Worm (Caenorhabditis elegans) whole organism, L4 larva: ENCODE data around the gene F49F1.2.

Experiments
- T26A8.4 ChIP-seq: fragments of 200-800 bp; sonication (Bioruptor generic); IDR thresholded peaks from 2 replicates; pipeline ENCODE4 v1.3.6; 2022; ENCODE audit warnings: missing genetic modification characterization, missing compliant biosample characterization
- aha-1 ChIP-seq: fragments of 150-350 bp; peaks from one replicate; lab custom pipeline; 2014; ENCODE audit warnings: missing biosample characterization, missing genetic modification characterization
- arid-1 ChIP-seq: fragments of 200-800 bp; sonication (Bioruptor generic); conservative IDR thresholded peaks from 2 replicates; pipeline ENCODE4 v1.3.6; 2022; ENCODE audit warnings: missing genetic modification reagents, missing genetic modification characterization, missing compliant biosample characterization
- ceh-62 ChIP-seq: sonication (generic microtip); optimal IDR thresholded peaks from 2 replicates; lab custom pipeline; 2017; ENCODE audit warnings: missing biosample characterization, missing genetic modification characterization
- ces-1 ChIP-seq: fragments of 150-350 bp; sonication (generic microtip); optimal IDR thresholded peaks from 4 replicates; lab custom pipeline; 2014; ENCODE audit warnings: missing biosample characterization, missing genetic modification reagents, missing genetic modification characterization
- cey-2 ChIP-seq: sonication (generic microtip); optimal IDR thresholded peaks from 3 replicates; lab custom pipeline; 2017; ENCODE audit warnings: missing genetic modification characterization, mild to moderate bottlenecking, missing compliant biosample characterization, antibody characterized with exemption, borderline replicate concordance; ENCODE audit not compliant: insufficient read depth
- ctbp-1 ChIP-seq: fragments of 200-800 bp; sonication (Bioruptor generic); IDR thresholded peaks from 2 replicates; pipeline ENCODE4 v1.3.6; 2022; ENCODE audit warnings: missing genetic modification reagents, missing genetic modification characterization, missing compliant biosample characterization
- daf-12 ChIP-seq: fragments of 150-350 bp; optimal IDR thresholded peaks from 2 replicates; lab custom pipeline; 2014; ENCODE audit warnings: missing biosample characterization, missing genetic modification reagents, missing genetic modification characterization
- daf-16 ChIP-seq, 3 experiments: sonication (generic microtip); optimal IDR thresholded peaks; 2 replicates each; lab custom pipeline; 2016 to 2017; ENCODE audit warnings: missing genetic modification characterization in 3 of 3, missing genetic modification reagents in 3 of 3, mild to moderate bottlenecking in 2 of 3, missing compliant biosample characterization in 2 of 3, missing biosample characterization in 1 of 3, moderate library complexity in 1 of 3
- dmd-8 ChIP-seq: fragments of 200-800 bp; sonication (Bioruptor generic); IDR thresholded peaks from 2 replicates; pipeline ENCODE4 v1.3.6; 2022; ENCODE audit warnings: missing genetic modification characterization, missing compliant biosample characterization
- egl-27 ChIP-seq: sonication (generic microtip); optimal IDR thresholded peaks from 3 replicates; lab custom pipeline; 2017; ENCODE audit warnings: missing biosample characterization, missing genetic modification reagents, missing genetic modification characterization
- gei-8 ChIP-seq: fragments of 200-800 bp; sonication (Bioruptor generic); optimal IDR thresholded peaks from 2 replicates; lab custom pipeline; 2018; ENCODE audit warnings: mild to moderate bottlenecking, missing genetic modification characterization, missing compliant biosample characterization
- hif-1 ChIP-seq, 2 experiments: sonication (generic microtip); optimal IDR thresholded peaks; 2 replicates each; lab custom pipeline; 2016 to 2017; ENCODE audit warnings: missing compliant biosample characterization in 2 of 2, missing genetic modification characterization in 2 of 2, missing genetic modification reagents in 2 of 2, missing genotype in 2 of 2, mild to moderate bottlenecking in 1 of 2
- hlh-11 ChIP-seq: fragments of 200-800 bp; sonication (Bioruptor generic); optimal IDR thresholded peaks from 2 replicates; lab custom pipeline; 2018; ENCODE audit warnings: mild to moderate bottlenecking, missing genetic modification characterization, missing compliant biosample characterization
- hlh-30 ChIP-seq: sonication (generic microtip); optimal IDR thresholded peaks from 2 replicates; lab custom pipeline; 2017; ENCODE audit warnings: antibody characterized with exemption, mild to moderate bottlenecking, missing genetic modification characterization, missing compliant biosample characterization; ENCODE audit not compliant: insufficient read depth
- lin-1 ChIP-seq: fragments of 200-800 bp; sonication (Bioruptor generic); IDR thresholded peaks from 2 replicates; pipeline ENCODE4 v1.3.6; 2022; ENCODE audit warnings: missing genetic modification reagents, missing genetic modification characterization, missing compliant biosample characterization
- lin-15B ChIP-seq: fragments of 150-350 bp; sonication (generic microtip); optimal IDR thresholded peaks from 3 replicates; lab custom pipeline; 2014; ENCODE audit warnings: missing biosample characterization, missing genetic modification characterization
- lin-29 ChIP-seq: fragments of 200-800 bp; sonication (Bioruptor generic); IDR thresholded peaks from 2 replicates; pipeline ENCODE4 v1.3.6; 2022; ENCODE audit warnings: missing genetic modification reagents, missing genetic modification characterization, missing compliant biosample characterization
- madf-9 ChIP-seq: fragments of 200-800 bp; sonication (Bioruptor generic); conservative IDR thresholded peaks from 2 replicates; pipeline ENCODE4 v1.3.6; 2022; ENCODE audit warnings: missing genetic modification reagents, missing genetic modification characterization, missing compliant biosample characterization
- mdt-29 ChIP-seq: fragments of 200-800 bp; sonication (Bioruptor generic); IDR thresholded peaks from 2 replicates; pipeline ENCODE4 v1.3.6; 2022; ENCODE audit warnings: missing genetic modification reagents, missing genetic modification characterization, missing compliant biosample characterization
- mxl-2 ChIP-seq: fragments of 200-800 bp; sonication (Bioruptor generic); conservative IDR thresholded peaks from 2 replicates; pipeline ENCODE4 v1.3.6; 2022; ENCODE audit warnings: missing genetic modification reagents, missing genetic modification characterization, missing compliant biosample characterization
- nhr-111 ChIP-seq: fragments of 200-800 bp; sonication (Bioruptor generic); optimal IDR thresholded peaks from 2 replicates; lab custom pipeline; 2018; ENCODE audit warnings: mild to moderate bottlenecking, missing genetic modification characterization, missing compliant biosample characterization
- nhr-28 ChIP-seq: fragments of 150-350 bp; optimal IDR thresholded peaks from 2 replicates; lab custom pipeline; 2014; ENCODE audit warnings: missing biosample characterization, missing genetic modification characterization
- nhr-41 ChIP-seq: fragments of 200-800 bp; sonication (Bioruptor generic); IDR thresholded peaks from 2 replicates; pipeline ENCODE4 v1.3.6; 2022; ENCODE audit warnings: missing genetic modification reagents, missing genetic modification characterization, missing compliant biosample characterization
- pha-4 ChIP-seq, 2 experiments: fragments of 150-350 bp in 1 of 2; fragments of 200-800 bp in 1 of 2; sonication (Bioruptor generic) in 1 of 2; IDR thresholded peaks in 1 of 2; optimal IDR thresholded peaks in 1 of 2; 2 replicates each; pipeline versions ENCODE4 v1.3.6 to Lab custom; 2014 to 2022; ENCODE audit warnings: missing genetic modification characterization in 2 of 2, missing genetic modification reagents in 2 of 2, missing biosample characterization in 1 of 2, missing compliant biosample characterization in 1 of 2
- pqm-1 ChIP-seq: sonication (generic microtip); optimal IDR thresholded peaks from 2 replicates; lab custom pipeline; 2017; ENCODE audit warnings: missing biosample characterization, missing genetic modification characterization
- saeg-2 ChIP-seq: fragments of 200-800 bp; sonication (Bioruptor generic); IDR thresholded peaks from 2 replicates; pipeline ENCODE4 v1.3.6; 2022; ENCODE audit warnings: missing genetic modification reagents, missing genetic modification characterization, missing compliant biosample characterization
- sdz-12 ChIP-seq: fragments of 200-800 bp; sonication (Bioruptor generic); optimal IDR thresholded peaks from 2 replicates; lab custom pipeline; 2018; ENCODE audit warnings: mild to moderate bottlenecking, missing genetic modification characterization, missing compliant biosample characterization
- snpc-4 ChIP-seq: fragments of 150-350 bp; optimal IDR thresholded peaks from 2 replicates; lab custom pipeline; 2014; ENCODE audit warnings: missing biosample characterization, missing genetic modification characterization
- unc-62 ChIP-seq, 3 experiments: fragments of 150-350 bp in 1 of 3; sonication (generic microtip); optimal IDR thresholded peaks in 2 of 3; peaks in 1 of 3; 1 replicate in 1 of 3; 2 replicates in 2 of 3; lab custom pipeline; 2014 to 2017; ENCODE audit warnings: missing biosample characterization in 3 of 3, missing genetic modification characterization in 3 of 3, missing genetic modification reagents in 3 of 3, missing genotype in 1 of 3
- ztf-7 ChIP-seq: fragments of 150-350 bp; optimal IDR thresholded peaks from 2 replicates; lab custom pipeline; 2014; ENCODE audit warnings: missing biosample characterization, missing genetic modification characterization

Gene F49F1.2

DNA sequence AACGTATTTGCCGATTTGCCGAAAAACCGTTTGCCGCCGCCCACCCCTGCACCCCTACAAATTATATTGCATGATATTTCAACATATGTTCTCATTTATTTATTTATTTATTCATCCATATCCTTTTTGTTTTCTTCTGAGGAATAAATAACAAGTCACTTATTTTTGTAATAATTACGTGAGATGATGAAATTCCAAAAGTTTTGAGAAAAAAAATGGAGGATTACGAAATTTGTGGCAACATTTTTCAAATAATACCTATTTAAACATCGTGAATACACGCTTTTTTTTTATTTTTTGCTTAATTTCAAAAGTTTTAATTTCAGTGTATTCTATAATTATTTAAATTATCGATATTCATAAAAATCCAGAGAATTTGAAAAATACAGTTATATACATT, 18.8 kb upstream of the F49F1.2 start:
- peak; percentile 26; the same call in 1 of the 2 replicates for TF ChIP-seq madf-9 (GFP tag; lab: Robert Waterston, UW)
- TF ChIP-seq aha-1 (tag; lab: Kevin White, UChicago), result peak; percentile 61
- no peak for TF ChIP-seq dmd-8 (GFP tag; lab: Robert Waterston, UW)

DNA sequence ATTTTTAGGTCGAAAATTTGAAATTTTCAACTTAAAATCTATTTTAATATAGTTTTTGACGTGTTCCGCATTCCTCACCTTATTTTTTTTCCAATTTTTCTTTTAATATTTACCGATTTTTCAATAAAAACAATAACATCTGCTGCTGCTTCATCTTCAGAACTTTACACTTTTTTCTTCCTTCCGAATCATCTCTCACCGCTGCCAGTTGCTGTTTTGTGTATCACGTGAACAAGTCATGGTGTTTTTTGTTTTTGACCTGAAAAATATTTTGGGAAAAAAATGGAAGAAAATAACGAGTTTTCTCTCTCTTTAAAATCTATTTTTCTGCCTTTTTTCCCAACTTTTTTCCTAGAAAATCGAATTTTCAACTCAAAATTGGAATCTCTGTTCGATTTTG, 16.0 kb upstream of the F49F1.2 start:
- TF ChIP-seq lin-29 (GFP tag; lab: Robert Waterston, UW) (no peak), ces-1 (no peak), nhr-41 (GFP tag; lab: Robert Waterston, UW) (no peak), ceh-62 (no peak), daf-16 (GFP tag; optimal IDR thresholded peaks at IDR 0.05; lab: Kevin White, UChicago) (peak in 1 of 2 experiments; percentile 95), daf-16 (tag; optimal IDR thresholded peaks at IDR 0.05; lab: Kevin White, UChicago) (no peak), snpc-4 (tag; lab: Kevin White, UChicago) (no peak), hlh-30 (tag; lab: Kevin White, UChicago) (peak; percentile 45), lin-1 (GFP tag; lab: Robert Waterston, UW) (no peak)

DNA sequence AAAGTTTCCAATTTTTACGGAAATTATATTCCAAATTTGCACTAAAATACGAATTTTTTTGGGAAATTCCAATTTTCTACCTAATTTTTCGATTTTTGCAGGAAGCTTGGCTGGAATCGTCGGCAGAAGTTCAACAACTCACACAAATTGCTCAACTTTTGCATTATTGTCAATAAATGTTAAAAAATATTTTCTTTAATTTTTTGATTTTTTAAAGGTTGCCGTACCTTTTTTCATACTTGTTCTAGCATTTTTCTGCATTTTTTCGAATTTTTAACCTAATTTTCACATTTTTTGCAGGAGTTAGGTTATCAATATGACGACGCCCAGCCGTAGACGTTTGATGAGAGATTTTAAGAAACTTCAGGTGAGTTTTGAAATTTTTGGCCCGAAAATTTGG, 13.0 kb upstream of the F49F1.2 start, which contains the start of gene ubc-1:
ubc-1 (plus strand) TSS at position 301 of the 400 bp plus-strand sequence.
- no peak for TF ChIP-seq arid-1 (GFP tag; lab: Robert Waterston, UW)
- TF ChIP-seq unc-62 (GFP tag; optimal IDR thresholded peaks at IDR 0.05 in 1 of 2; lab: Kevin White, UChicago), result peak in 1 of 2 experiments; percentile 58
- no peak for TF ChIP-seq unc-62 (tag; optimal IDR thresholded peaks at IDR 0.05; lab: Kevin White, UChicago)

DNA sequence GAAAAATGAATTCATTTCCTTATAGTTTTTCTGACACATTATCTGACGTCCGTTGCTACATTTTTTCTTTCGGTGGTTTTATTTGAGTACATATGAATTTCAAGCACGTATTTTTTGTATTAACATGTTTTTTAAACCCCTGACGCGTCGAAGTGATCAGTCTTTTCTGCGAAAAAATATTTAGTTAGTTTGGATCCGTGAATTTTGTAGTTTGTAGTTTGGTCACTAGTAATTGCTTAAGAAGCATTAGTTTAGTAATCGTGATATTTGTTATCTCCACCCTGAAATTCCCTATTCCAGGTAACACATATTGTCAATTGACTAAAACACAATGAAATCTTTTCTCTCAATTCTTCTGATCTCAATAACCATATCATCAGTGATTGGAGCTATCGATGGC, 7.0 kb upstream of the F49F1.2 start, which contains the start of gene C35B1.7:
C35B1.7 (plus strand) TSS at position 301 of the 400 bp plus-strand sequence.
- TF ChIP-seq mdt-29 (GFP tag; lab: Robert Waterston, UW) (no peak), nhr-28 (tag; lab: Kevin White, UChicago) (no peak), egl-27 (tag; lab: Kevin White, UChicago) (no peak), pqm-1 (tag; lab: Kevin White, UChicago) (no peak), hlh-11 (no peak), nhr-111 (GFP tag; lab: Kevin White, UChicago) (no peak)

DNA sequence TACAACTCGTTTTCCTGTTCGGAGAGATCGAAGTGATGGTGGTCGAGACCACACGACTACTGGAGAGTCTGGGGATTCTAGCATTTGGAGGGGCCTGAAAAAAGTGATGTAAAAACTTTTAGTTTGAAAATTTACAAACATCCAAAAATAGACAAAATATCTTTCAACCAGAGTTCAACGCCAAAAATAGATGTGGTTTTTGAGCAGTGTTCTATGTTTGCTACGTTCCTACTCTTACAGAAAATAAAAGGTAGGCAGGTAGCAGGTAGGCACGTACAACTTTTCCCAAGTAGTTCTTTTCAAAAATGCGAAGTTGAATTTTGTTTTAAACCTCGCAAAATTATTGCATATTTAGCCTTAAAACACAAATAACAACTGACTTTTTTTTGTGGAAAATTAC, 3.4 kb upstream of the F49F1.2 start, which contains the start of gene F49F1.14:
F49F1.14 (minus strand) TSS at position 101 of the 400 bp plus-strand sequence.
- no peak for TF ChIP-seq ces-1
- no peak for TF ChIP-seq pha-4 (GFP tag; IDR thresholded peaks at IDR 0.05; lab: Robert Waterston, UW)
- TF ChIP-seq pha-4 (tag; optimal IDR thresholded peaks at IDR 0.05; lab: Kevin White, UChicago), result no peak
- TF ChIP-seq T26A8.4 (GFP tag; lab: Robert Waterston, UW), result no peak

DNA sequence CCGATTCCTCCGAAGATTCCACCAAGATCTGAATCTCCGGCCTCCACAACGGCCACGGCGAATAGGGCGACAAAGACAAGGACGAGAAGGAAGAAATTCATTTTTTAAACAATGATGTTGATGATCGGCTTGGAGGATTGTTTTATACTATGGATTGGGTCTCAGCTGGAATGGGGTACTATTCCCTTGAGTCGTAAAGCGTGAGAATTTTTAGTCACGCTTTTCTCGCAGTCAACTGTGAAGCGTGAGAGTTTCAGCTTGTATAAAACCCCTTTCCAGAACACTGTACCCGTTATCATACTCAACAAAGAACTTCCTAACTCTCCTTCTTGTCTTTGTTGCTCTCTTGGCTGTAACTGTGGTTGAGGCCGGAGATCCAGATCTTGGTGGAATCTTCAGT, 1.2 kb upstream of the F49F1.2 start, which contains the start of gene F49F1.15:
F49F1.15 (minus strand) TSS at position 101 of the 400 bp plus-strand sequence.
- no peak for TF ChIP-seq ztf-7 (tag; lab: Kevin White, UChicago)
- TF ChIP-seq daf-12 (tag; lab: Kevin White, UChicago), result no peak
- TF ChIP-seq cey-2 (tag; lab: Kevin White, UChicago), result no peak
- no peak for TF ChIP-seq sdz-12
- no peak for TF ChIP-seq ceh-62
- no peak for TF ChIP-seq saeg-2
- no peak for TF ChIP-seq hif-1 (tag; optimal IDR thresholded peaks at IDR 0.05; lab: Kevin White, UChicago)
- TF ChIP-seq ctbp-1 (GFP tag; lab: Robert Waterston, UW), result no peak
- TF ChIP-seq gei-8 (GFP tag; lab: Kevin White, UChicago), result no peak
- TF ChIP-seq ces-1, result no peak
- no peak for TF ChIP-seq lin-15B (tag; lab: Kevin White, UChicago)
- TF ChIP-seq mxl-2 (GFP tag; lab: Robert Waterston, UW), result no peak
